Fruit fly (Drosophila melanogaster) whole organism, adult: Measurements from ENCODE around the gene CG9922.

ENCODE experiments used
- CG12768 ChIP-seq: fragments of 200-800 bp; sonication (Bioruptor generic); optimal IDR thresholded peaks from 2 replicates; lab custom pipeline; 2017; ENCODE audit warnings: missing biosample characterization, missing genetic modification characterization, mild to moderate bottlenecking, moderate library complexity, missing genetic modification reagents
- CG14711 ChIP-seq: fragments of 200-800 bp; sonication (Bioruptor generic); optimal IDR thresholded peaks from 2 replicates; lab custom pipeline; 2018; ENCODE audit warnings: missing biosample characterization, mild to moderate bottlenecking, missing genetic modification characterization, moderate library complexity
- CG1620 ChIP-seq: fragments of 200-800 bp; sonication (Bioruptor generic); optimal IDR thresholded peaks from 2 replicates; lab custom pipeline; 2016; ENCODE audit warnings: missing biosample characterization, missing genetic modification characterization
- CG33017 ChIP-seq: fragments of 200-800 bp; sonication (Bioruptor generic); optimal IDR thresholded peaks from 2 replicates; lab custom pipeline; 2018; ENCODE audit warnings: missing biosample characterization, mild to moderate bottlenecking, missing genetic modification characterization, moderate library complexity
- Clk ChIP-seq: fragments of 200-800 bp; sonication (Bioruptor generic); optimal IDR thresholded peaks from 2 replicates; lab custom pipeline; 2017; ENCODE audit warnings: missing biosample characterization, missing genetic modification characterization
- Mnt ChIP-seq: fragments of 200-800 bp; sonication (Bioruptor generic); optimal IDR thresholded peaks from 2 replicates; lab custom pipeline; 2016; ENCODE audit warnings: missing biosample characterization, mild to moderate bottlenecking, missing genetic modification characterization
- bab1 ChIP-seq: fragments of 200-800 bp; sonication (Bioruptor generic); optimal IDR thresholded peaks from 3 replicates; lab custom pipeline; 2019; ENCODE audit warnings: missing biosample characterization, mild to moderate bottlenecking, missing genetic modification characterization, moderate library complexity
- cnc ChIP-seq, 2 experiments: fragments of >200 bp; optimal IDR thresholded peaks; 2 replicates each; lab custom pipeline; 2017
- kay ChIP-seq: fragments of 200-800 bp; sonication (Bioruptor generic); peaks from one replicate; lab custom pipeline; 2016; ENCODE audit warnings: missing biosample characterization, missing genetic modification characterization, borderline replicate concordance
- ovo ChIP-seq: fragments of 200-800 bp; sonication (Bioruptor generic); optimal IDR thresholded peaks from 2 replicates; lab custom pipeline; 2016; ENCODE audit warnings: missing biosample characterization, missing genetic modification characterization

dm6 chr3R:14020345-14021001 lies 15.7 kb downstream of the CG9922 start:
- TF ChIP-seq kay (GFP tag; lab: Kevin White, UChicago) = peak; percentile 98
- no peak for TF ChIP-seq cnc (optimal IDR thresholded peaks at IDR 0.05; lab: Kevin White, UChicago)
- no peak for TF ChIP-seq CG14711
- peak; percentile 29 for TF ChIP-seq Clk (GFP tag; lab: Kevin White, UChicago)
- peak; percentile 71 for TF ChIP-seq CG33017 (tag; lab: Kevin White, UChicago)
- no peak for TF ChIP-seq CG1620
- TF ChIP-seq ovo (GFP tag; lab: Kevin White, UChicago) = peak; percentile 94
- TF ChIP-seq CG12768 (GFP tag; lab: Kevin White, UChicago) = peak; percentile 86
- TF ChIP-seq bab1 (GFP tag; lab: Kevin White, UChicago) = no peak
- TF ChIP-seq Mnt = peak; percentile 100
